Fruit fly (Drosophila melanogaster) whole organism: ENCODE data around the gene CG7246.

ENCODE experiments used
- CG8478 ChIP-seq: fragments of >200 bp; optimal IDR thresholded peaks from 2 replicates; lab custom pipeline; 2018; ENCODE audit warnings: inconsistent platforms
- psq ChIP-seq: fragments of >200 bp; optimal IDR thresholded peaks from 2 replicates; lab custom pipeline; 2017

DNA sequence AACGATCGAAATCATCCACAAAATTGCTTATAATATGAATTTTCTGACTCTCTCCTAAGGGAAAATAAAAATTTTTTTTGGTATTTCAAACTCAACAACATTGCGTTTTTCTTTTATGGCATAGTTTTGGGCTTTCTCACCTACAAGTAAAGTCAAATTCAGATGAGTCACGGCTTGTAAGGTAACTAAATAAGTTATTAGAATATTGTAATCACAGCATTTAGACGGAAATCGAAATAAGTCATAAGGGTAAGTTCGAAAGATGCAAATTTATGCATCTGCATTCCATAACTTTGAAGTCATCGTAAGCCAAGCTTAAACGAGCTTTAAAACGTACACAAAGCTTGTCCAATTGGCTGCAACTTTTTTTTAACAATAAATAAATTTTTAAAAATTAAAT lies 51.4 kb downstream of the CG7246 start:
- TF ChIP-seq psq (lab: Kevin White, UChicago), result no peak
- no peak for TF ChIP-seq CG8478
